Worm (Caenorhabditis elegans): ENCODE measurements around the gene pas-1.

DNA sequence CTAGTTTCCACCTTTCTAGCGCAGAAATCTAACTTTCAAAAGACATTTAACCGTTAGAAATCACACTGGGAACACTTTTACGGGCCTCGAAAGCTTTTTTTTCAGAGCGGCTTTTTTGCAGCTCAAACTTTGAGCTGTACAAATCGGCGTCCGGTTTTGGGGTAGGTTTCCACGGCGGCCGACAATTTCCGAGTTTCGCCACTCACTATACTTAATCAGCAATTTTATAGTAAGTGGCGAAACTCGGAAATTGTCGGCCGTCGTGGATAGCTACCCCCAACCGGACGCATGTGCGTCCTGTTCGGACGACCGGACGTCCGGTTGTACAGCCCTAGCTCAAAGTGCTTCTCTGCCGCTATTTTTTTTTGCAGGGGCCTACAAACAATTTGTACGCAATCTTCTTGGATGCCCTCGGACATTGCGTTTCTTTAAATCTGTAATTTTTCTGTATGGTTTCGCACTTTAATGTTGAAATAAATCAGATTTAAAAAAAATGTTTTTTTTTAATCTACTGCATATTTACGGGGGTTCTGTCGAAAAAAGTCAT lies 26.2 kb downstream of the pas-1 start:
- TF ChIP-seq lim-6 (tag; optimal IDR thresholded peaks at IDR 0.05) = no peak
- no peak for TF ChIP-seq unc-55 (GFP tag; optimal IDR thresholded peaks at IDR 0.05)
- no peak for TF ChIP-seq ztf-16 (tag; optimal IDR thresholded peaks at IDR 0.05)
- no peak for TF ChIP-seq ttx-3 (tag; optimal IDR thresholded peaks at IDR 0.05)
- no peak for TF ChIP-seq ceh-48 (tag; optimal IDR thresholded peaks at IDR 0.05)
- TF ChIP-seq unc-3 (GFP tag; conservative IDR thresholded peaks at IDR 0.05) = no peak
- no peak for TF ChIP-seq unc-3 (tag; optimal IDR thresholded peaks at IDR 0.05)
- no peak for TF ChIP-seq ama-1 (optimal IDR thresholded peaks at IDR 0.05)
- no peak for TF ChIP-seq ets-4 (tag; optimal IDR thresholded peaks at IDR 0.05)
- TF ChIP-seq K02D7.2 (tag; optimal IDR thresholded peaks at IDR 0.05) = no peak
- TF ChIP-seq sdc-2 (tag; optimal IDR thresholded peaks at IDR 0.05) = no peak
- TF ChIP-seq ahr-1 (tag; optimal IDR thresholded peaks at IDR 0.05) = no peak
- TF ChIP-seq sox-2 (GFP tag; IDR thresholded peaks at IDR 0.05) = no peak
- no peak for TF ChIP-seq pros-1 (tag; optimal IDR thresholded peaks at IDR 0.05)
- no peak for TF ChIP-seq ceh-22 (tag; optimal IDR thresholded peaks at IDR 0.05)

Measured in whole organism, late embryonic.